Fruit fly (Drosophila melanogaster): ENCODE results near the gene CG17816.

DNA sequence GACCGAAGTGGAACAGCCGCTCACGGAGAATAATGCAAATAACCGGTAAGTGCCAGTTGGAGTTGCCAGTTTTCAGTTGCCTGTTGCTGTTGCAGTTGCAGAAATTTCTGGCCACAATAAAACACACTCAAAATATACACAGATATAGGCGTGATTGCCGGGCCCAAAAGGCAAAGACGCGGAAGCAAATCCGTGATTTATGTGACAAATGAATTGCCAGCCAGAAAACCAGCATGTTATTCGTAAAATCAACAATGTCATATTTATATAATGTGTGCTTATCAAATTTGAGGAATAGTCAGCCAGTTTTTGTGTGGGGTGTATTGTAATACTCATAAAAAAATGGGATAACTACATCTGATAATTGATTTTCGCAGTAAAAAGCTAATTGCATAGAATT lies 8.1 kb upstream of the CG17816 start:
- TF ChIP-seq CG6854 (GFP tag; optimal IDR thresholded peaks at IDR 0.05) (no peak), spab (GFP tag; optimal IDR thresholded peaks at IDR 0.05) (no peak), CG3919 (GFP tag; optimal IDR thresholded peaks at IDR 0.05) (no peak), cyc (GFP tag; optimal IDR thresholded peaks at IDR 0.05) (no peak), Hr38 (GFP tag; optimal IDR thresholded peaks at IDR 0.05) (no peak), dac (GFP tag; optimal IDR thresholded peaks at IDR 0.05) (no peak), CG7368 (GFP tag; optimal IDR thresholded peaks at IDR 0.05) (no peak), CG16779 (tag; optimal IDR thresholded peaks at IDR 0.05) (no peak), CG6808 (GFP tag; optimal IDR thresholded peaks at IDR 0.05) (no peak), lz (GFP tag; optimal IDR thresholded peaks at IDR 0.05) (no peak), Ets21C (GFP tag; optimal IDR thresholded peaks at IDR 0.05) (no peak), CG31627 (GFP tag; optimal IDR thresholded peaks at IDR 0.05) (no peak)
